Worm (Caenorhabditis elegans) whole organism, L3 larva: ENCODE measurements around the gene cyp-35B3.

Experiments used
- ZK546.5 ChIP-seq: sonication (generic microtip); optimal IDR thresholded peaks from 2 replicates; lab custom pipeline; 2017; ENCODE audit warnings: missing biosample characterization, missing genetic modification characterization
- fos-1 ChIP-seq: fragments of 150-350 bp; optimal IDR thresholded peaks from 2 replicates; lab custom pipeline; 2014; ENCODE audit warnings: missing biosample characterization, missing genetic modification characterization
- nfya-1 ChIP-seq: sonication (generic microtip); optimal IDR thresholded peaks from 2 replicates; lab custom pipeline; 2017; ENCODE audit warnings: missing genetic modification characterization, mild to moderate bottlenecking, missing compliant biosample characterization, antibody characterized with exemption, moderate library complexity; ENCODE audit not compliant: insufficient read depth
- nhr-11 ChIP-seq: fragments of 150-350 bp; optimal IDR thresholded peaks from 2 replicates; lab custom pipeline; 2014; ENCODE audit warnings: missing biosample characterization, missing genetic modification characterization
- unc-39 ChIP-seq: sonication (generic microtip); optimal IDR thresholded peaks from 4 replicates; lab custom pipeline; 2017; ENCODE audit warnings: missing biosample characterization, missing genetic modification characterization
- ztf-4 ChIP-seq: fragments of 150-350 bp; optimal IDR thresholded peaks from 2 replicates; lab custom pipeline; 2014; ENCODE audit warnings: missing biosample characterization, missing genetic modification characterization

DNA sequence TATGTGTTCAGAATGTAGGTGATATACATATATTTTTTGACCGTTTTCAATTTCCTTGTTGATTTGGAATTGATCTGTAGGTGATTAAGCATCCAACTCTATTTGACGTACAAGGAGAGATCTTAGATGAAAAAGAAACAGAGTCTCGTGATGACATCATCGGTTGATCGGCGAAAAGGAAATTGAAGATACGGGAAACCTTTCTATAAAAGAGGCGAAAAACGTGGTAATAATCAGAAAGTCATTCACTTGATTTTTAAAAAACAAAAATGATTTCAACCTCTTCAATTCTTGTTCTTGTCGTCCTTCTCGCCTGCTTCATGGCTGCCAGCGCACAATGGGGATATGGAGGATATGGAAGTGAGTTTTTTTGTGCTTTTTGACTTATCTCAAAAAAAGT is 39.0 kb downstream of the cyp-35B3 start, which contains the start of gene nlp-29:
- TF ChIP-seq unc-39: no peak
- TF ChIP-seq ztf-4 (tag; lab: Kevin White, UChicago): no peak
- no peak for TF ChIP-seq nhr-11 (tag; lab: Kevin White, UChicago)
- TF ChIP-seq nfya-1 (tag; lab: Kevin White, UChicago): no peak
- TF ChIP-seq fos-1 (tag; lab: Kevin White, UChicago): no peak
- no peak for TF ChIP-seq ZK546.5 (tag; lab: Kevin White, UChicago)
